In genomic region chr3R:31686692-31687351, dm6 we compare ENCODE assay signal across 3 fruit fly cellular contexts.
TF ChIP-seq lines count a peak whose summit lies in the region.

No protein-coding gene starts in this region.

TF ChIP-seq in whole organism, embryonic, 481 proteins besides CTCF, POLR2A, EP300 and RAD21 (continued from another document and continues in another):
- TF ChIP-seq CG10147 (GFP tag; optimal IDR thresholded peaks at IDR 0.05; lab: Kevin White, UChicago) (peak; percentile 62), Spps (tag; optimal IDR thresholded peaks at IDR 0.05; lab: Kevin White, UChicago) (peak; percentile 95), CG4730 (GFP tag; IDR thresholded peaks at IDR 0.05; lab: Robert Waterston, UW) (peak; percentile 72), en (GFP tag; optimal IDR thresholded peaks at IDR 0.05; lab: Kevin White, UChicago) (peak; percentile 83), CG13424 (tag; optimal IDR thresholded peaks at IDR 0.05; lab: Kevin White, UChicago) (peak; percentile 92), ems (GFP tag; optimal IDR thresholded peaks at IDR 0.05; lab: Kevin White, UChicago) (peak; percentile 82), CG3065 (GFP tag; optimal IDR thresholded peaks at IDR 0.05; lab: Kevin White, UChicago) (peak; percentile 75), MESR4 (GFP tag; optimal IDR thresholded peaks at IDR 0.05; lab: Kevin White, UChicago) (peak; percentile 8), Opbp (GFP tag; IDR thresholded peaks at IDR 0.05; lab: Robert Waterston, UW; ENCODE audit: partially characterized antibody) (peak; percentile 34; the same call in 1 of the 3 replicates), CG16779 (GFP tag; IDR thresholded peaks at IDR 0.05; lab: Robert Waterston, UW) (no peak), Awh (GFP tag; IDR thresholded peaks at IDR 0.05; lab: Robert Waterston, UW) (peak; percentile 83), unc-4 (GFP tag; IDR thresholded peaks at IDR 0.05; lab: Robert Waterston, UW; ENCODE audit: partially characterized antibody) (no peak), CG31224 (GFP tag; IDR thresholded peaks at IDR 0.05; lab: Robert Waterston, UW) (no peak), trh (GFP tag; optimal IDR thresholded peaks at IDR 0.05; lab: Kevin White, UChicago) (peak; percentile 78), CG14050 (GFP tag; IDR thresholded peaks at IDR 0.05; lab: Robert Waterston, UW) (peak; percentile 60; the same call in 2 of the 3 replicates), Poxn (GFP tag; IDR thresholded peaks at IDR 0.05; lab: Robert Waterston, UW) (no peak), wek (GFP tag; optimal IDR thresholded peaks at IDR 0.05; lab: Kevin White, UChicago) (peak; percentile 74), slp2 (GFP tag; optimal IDR thresholded peaks at IDR 0.05; lab: Kevin White, UChicago) (peak; percentile 81), gsb (GFP tag; IDR thresholded peaks at IDR 0.05; lab: Robert Waterston, UW) (no peak), CG7963 (GFP tag; IDR thresholded peaks at IDR 0.05; lab: Robert Waterston, UW; ENCODE audit: partially characterized antibody) (no peak), ftz-f1 (GFP tag; optimal IDR thresholded peaks at IDR 0.05; lab: Kevin White, UChicago) (no peak), ind (GFP tag; optimal IDR thresholded peaks at IDR 0.05; lab: Kevin White, UChicago) (peak; percentile 83), CG9932 (GFP tag; IDR thresholded peaks at IDR 0.05; lab: Robert Waterston, UW) (no peak), eve (GFP tag; optimal IDR thresholded peaks at IDR 0.05; lab: Kevin White, UChicago) (no peak), hth (optimal IDR thresholded peaks at IDR 0.05; lab: Kevin White, UChicago) (no peak), Sry-δ (GFP tag; optimal IDR thresholded peaks at IDR 0.05; lab: Kevin White, UChicago) (peak; percentile 25), gcm2 (GFP tag; optimal IDR thresholded peaks at IDR 0.05; lab: Kevin White, UChicago) (peak; percentile 78), slou (GFP tag; optimal IDR thresholded peaks at IDR 0.05; lab: Kevin White, UChicago) (no peak), CG42726 (GFP tag; IDR thresholded peaks at IDR 0.05; lab: Robert Waterston, UW; ENCODE audit: partially characterized antibody) (no peak), gfzf (GFP tag; optimal IDR thresholded peaks at IDR 0.05; lab: Kevin White, UChicago) (no peak), bbx (GFP tag; IDR thresholded peaks at IDR 0.05; lab: Robert Waterston, UW; ENCODE audit: partially characterized antibody) (no peak), Atf3 (GFP tag; optimal IDR thresholded peaks at IDR 0.05; lab: Kevin White, UChicago) (peak; percentile 87), Jarid2 (GFP tag; optimal IDR thresholded peaks at IDR 0.05; lab: Kevin White, UChicago) (peak; percentile 27), stwl (tag; optimal IDR thresholded peaks at IDR 0.05; lab: Kevin White, UChicago) (peak; percentile 59), CG32532 (GFP tag; IDR thresholded peaks at IDR 0.05; lab: Robert Waterston, UW) (peak; percentile 46; the same call in 1 of the 2 replicates), Kr (GFP tag; optimal IDR thresholded peaks at IDR 0.05; lab: Kevin White, UChicago) (peak; percentile 53), CG12659 (GFP tag; optimal IDR thresholded peaks at IDR 0.05; lab: Kevin White, UChicago) (peak; percentile 74), CG4282 (GFP tag; optimal IDR thresholded peaks at IDR 0.05; lab: Kevin White, UChicago) (no peak), CG13775 (GFP tag; optimal IDR thresholded peaks at IDR 0.05; lab: Kevin White, UChicago) (peak; percentile 87), az2 (GFP tag; optimal IDR thresholded peaks at IDR 0.05; lab: Kevin White, UChicago) (peak; percentile 92), Tbp (GFP tag; optimal IDR thresholded peaks at IDR 0.05; lab: Kevin White, UChicago) (no peak), Atf-2 (GFP tag; optimal IDR thresholded peaks at IDR 0.05; lab: Kevin White, UChicago) (peak; percentile 84), CG14710 (tag; optimal IDR thresholded peaks at IDR 0.05; lab: Kevin White, UChicago) (peak; percentile 94)

TF ChIP-seq in whole organism, prepupa, 60 proteins besides CTCF, POLR2A, EP300 and RAD21 (continued from another document):
- TF ChIP-seq topi (GFP tag; optimal IDR thresholded peaks at IDR 0.05; lab: Kevin White, UChicago), result peak; percentile 96
- peak; percentile 91 for TF ChIP-seq CG8319 (GFP tag; optimal IDR thresholded peaks at IDR 0.05; lab: Kevin White, UChicago)
- TF ChIP-seq CG31627 (GFP tag; optimal IDR thresholded peaks at IDR 0.05; lab: Kevin White, UChicago), result peak; percentile 97
- TF ChIP-seq dsx (GFP tag; optimal IDR thresholded peaks at IDR 0.05; lab: Kevin White, UChicago; ENCODE audit: poor library complexity, severe bottlenecking), result peak; percentile 87
- peak; percentile 96 for TF ChIP-seq Sox102F (GFP tag; optimal IDR thresholded peaks at IDR 0.05; lab: Kevin White, UChicago)
- TF ChIP-seq CG11294 (GFP tag; IDR thresholded peaks at IDR 0.05; lab: Robert Waterston, UW), result peak; percentile 62; the same call in 1 of the 2 replicates
- peak; percentile 97 for TF ChIP-seq cyc (GFP tag; optimal IDR thresholded peaks at IDR 0.05; lab: Kevin White, UChicago)
- TF ChIP-seq OdsH (GFP tag; optimal IDR thresholded peaks at IDR 0.05; lab: Kevin White, UChicago), result peak; percentile 94
- peak; percentile 86 for TF ChIP-seq CG1621 (tag; optimal IDR thresholded peaks at IDR 0.05; lab: Kevin White, UChicago)
- TF ChIP-seq net (GFP tag; optimal IDR thresholded peaks at IDR 0.05; lab: Kevin White, UChicago), result peak; percentile 94
- peak; percentile 94 for TF ChIP-seq Ets21C (GFP tag; optimal IDR thresholded peaks at IDR 0.05; lab: Kevin White, UChicago)
- peak; percentile 87 for TF ChIP-seq eg (GFP tag; IDR thresholded peaks at IDR 0.05; lab: Robert Waterston, UW)
- TF ChIP-seq CG3032 (tag; optimal IDR thresholded peaks at IDR 0.05; lab: Kevin White, UChicago), result peak; percentile 88
- TF ChIP-seq Gug (GFP tag; IDR thresholded peaks at IDR 0.05; lab: Robert Waterston, UW), result peak; percentile 80
- TF ChIP-seq fkh (GFP tag; optimal IDR thresholded peaks at IDR 0.05; lab: Kevin White, UChicago), result peak; percentile 3
- peak; percentile 87 for TF ChIP-seq CG15336 (GFP tag; IDR thresholded peaks at IDR 0.05; lab: Robert Waterston, UW)
- peak; percentile 96 for TF ChIP-seq Smox (GFP tag; optimal IDR thresholded peaks at IDR 0.05; lab: Kevin White, UChicago)
- TF ChIP-seq CG8119 (GFP tag; IDR thresholded peaks at IDR 0.05; lab: Robert Waterston, UW), result peak; percentile 89
- TF ChIP-seq Blimp-1 (GFP tag; optimal IDR thresholded peaks at IDR 0.05; lab: Kevin White, UChicago), result peak; percentile 86
- TF ChIP-seq Met (GFP tag; optimal IDR thresholded peaks at IDR 0.05; lab: Kevin White, UChicago), result peak; percentile 98
- TF ChIP-seq Sox14 (GFP tag; optimal IDR thresholded peaks at IDR 0.05; lab: Kevin White, UChicago), result peak; percentile 96
- TF ChIP-seq CG3919 (GFP tag; optimal IDR thresholded peaks at IDR 0.05; lab: Kevin White, UChicago), result peak; percentile 96
- TF ChIP-seq salr (GFP tag; optimal IDR thresholded peaks at IDR 0.05; lab: Kevin White, UChicago), result peak; percentile 83 to 85
- TF ChIP-seq CG34406 (GFP tag; optimal IDR thresholded peaks at IDR 0.05; lab: Kevin White, UChicago), result peak; percentile 94
- peak; percentile 77 to 91 for TF ChIP-seq ss (GFP tag; optimal IDR thresholded peaks at IDR 0.05; lab: Kevin White, UChicago)
- peak; percentile 85 for TF ChIP-seq spab (GFP tag; optimal IDR thresholded peaks at IDR 0.05; lab: Kevin White, UChicago)
- peak; percentile 92 for TF ChIP-seq achi (GFP tag; optimal IDR thresholded peaks at IDR 0.05; lab: Kevin White, UChicago)
- peak; percentile 77 for TF ChIP-seq dac (GFP tag; optimal IDR thresholded peaks at IDR 0.05; lab: Kevin White, UChicago)
- peak; percentile 89 for TF ChIP-seq CG32006 (GFP tag; optimal IDR thresholded peaks at IDR 0.05; lab: Kevin White, UChicago)
- peak; percentile 89 for TF ChIP-seq Sox15 (GFP tag; optimal IDR thresholded peaks at IDR 0.05; lab: Kevin White, UChicago)
- TF ChIP-seq vri (GFP tag; optimal IDR thresholded peaks at IDR 0.05; lab: Kevin White, UChicago), result peak; percentile 81
- TF ChIP-seq Eip75B (GFP tag; optimal IDR thresholded peaks at IDR 0.05; lab: Kevin White, UChicago), result peak; percentile 94
- peak; percentile 88 for TF ChIP-seq CG7368 (GFP tag; optimal IDR thresholded peaks at IDR 0.05; lab: Kevin White, UChicago)
- peak; percentile 97 for TF ChIP-seq Hr39 (GFP tag; optimal IDR thresholded peaks at IDR 0.05; lab: Kevin White, UChicago)
- peak; percentile 75 for TF ChIP-seq fd85E (GFP tag; optimal IDR thresholded peaks at IDR 0.05; lab: Kevin White, UChicago)
- peak; percentile 95 for TF ChIP-seq CG6163 (GFP tag; IDR thresholded peaks at IDR 0.05; lab: Robert Waterston, UW)
- peak; percentile 96 for TF ChIP-seq Eip93F (GFP tag; optimal IDR thresholded peaks at IDR 0.05; lab: Kevin White, UChicago)

TF ChIP-seq in whole organism, wandering third instar larva, 38 proteins besides CTCF, POLR2A, EP300 and RAD21 (continued from another document):
- TF ChIP-seq h (GFP tag; optimal IDR thresholded peaks at IDR 0.05; lab: Kevin White, UChicago) (peak; percentile 90), ey (GFP tag; optimal IDR thresholded peaks at IDR 0.05; lab: Kevin White, UChicago) (peak; percentile 87), dmrt93B (GFP tag; optimal IDR thresholded peaks at IDR 0.05; lab: Kevin White, UChicago) (peak; percentile 70), GATAd (GFP tag; optimal IDR thresholded peaks at IDR 0.05; lab: Kevin White, UChicago) (no peak), sage (GFP tag; optimal IDR thresholded peaks at IDR 0.05; lab: Kevin White, UChicago) (peak; percentile 84), dsf (GFP tag; optimal IDR thresholded peaks at IDR 0.05; lab: Kevin White, UChicago; ENCODE audit: borderline replicate concordance) (no peak), psq (GFP tag; optimal IDR thresholded peaks at IDR 0.05; lab: Kevin White, UChicago) (peak; percentile 79), Hnf4 (GFP tag; optimal IDR thresholded peaks at IDR 0.05; lab: Kevin White, UChicago) (peak; percentile 84)
TF ChIP-seq in whole organism, wandering third instar larva: peak in this region for 20.
